Fruit fly (Drosophila melanogaster): ENCODE data around the gene DIP-iota.
A peak's percentile ranks its signal among the peaks of the same experiment; 100 is the strongest.

Gene DIP-iota

DNA sequence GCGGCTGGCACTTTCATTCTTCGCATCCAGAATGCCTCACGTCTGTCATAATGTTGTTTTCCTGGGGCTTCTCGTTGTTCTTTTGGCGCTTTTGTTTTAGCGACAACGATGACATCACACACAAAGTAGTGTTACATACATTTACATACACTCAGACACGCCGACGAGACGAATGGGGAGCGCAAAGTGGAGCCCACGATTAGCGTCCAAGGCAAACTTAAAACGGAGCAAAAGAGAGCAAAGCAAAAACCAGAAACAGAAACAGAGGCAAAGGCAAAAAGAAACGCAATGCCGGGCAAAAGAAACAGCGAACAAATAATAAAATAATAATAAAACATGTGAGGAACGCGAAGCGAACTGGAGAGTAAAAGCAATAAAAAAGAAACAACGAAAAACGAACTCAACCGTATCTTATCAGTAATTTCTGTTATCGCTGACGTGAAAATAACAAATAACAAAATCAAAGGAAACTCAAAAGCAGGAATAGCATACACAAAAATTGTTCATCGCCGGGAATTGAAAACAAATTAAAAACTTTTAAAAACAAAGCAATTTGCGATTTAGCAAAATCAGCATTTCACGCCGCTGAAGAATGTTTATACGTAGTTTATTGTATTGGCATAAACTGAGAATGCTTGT is 23.0 kb upstream of the DIP-iota start (continued):
- no peak for TF ChIP-seq dl (GFP tag; optimal IDR thresholded peaks at IDR 0.05; ENCODE audit: insufficient read depth in 1 of 2, partially characterized antibody in 2 of 2)
- TF ChIP-seq jim (GFP tag; optimal IDR thresholded peaks at IDR 0.05) = no peak

DNA sequence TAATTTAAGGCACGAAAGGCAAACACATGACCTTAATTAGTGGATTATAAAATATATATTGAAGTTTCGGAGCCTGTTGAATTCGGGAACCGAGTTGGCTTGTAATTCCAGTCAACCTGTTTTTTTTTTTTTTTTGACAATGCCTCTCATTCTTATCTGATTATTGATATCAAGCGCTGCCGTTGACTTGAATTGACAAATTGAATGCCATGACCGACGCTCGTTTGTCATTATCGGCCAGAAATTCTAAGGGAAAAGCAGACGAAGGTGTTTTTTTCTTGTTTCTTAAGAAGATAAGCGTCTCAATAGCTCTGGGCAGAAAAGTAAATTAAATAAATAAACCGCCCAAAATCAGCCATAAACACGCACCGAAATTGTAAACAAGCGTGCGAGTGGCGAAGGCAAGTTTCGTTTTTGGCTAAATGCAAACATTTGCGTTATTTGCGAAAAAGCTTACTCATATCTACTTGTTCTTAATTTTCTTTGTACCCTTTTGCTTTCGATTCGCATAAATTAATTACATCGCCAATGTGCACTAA is 21.8 kb upstream of the DIP-iota start:
- TF ChIP-seq Jra (GFP tag; optimal IDR thresholded peaks at IDR 0.05) (peak; percentile 25), ey (GFP tag; optimal IDR thresholded peaks at IDR 0.05) (no peak), CrebA (GFP tag; optimal IDR thresholded peaks at IDR 0.05; ENCODE audit: borderline replicate concordance) (peak; percentile 32), foxo (GFP tag; optimal IDR thresholded peaks at IDR 0.05) (peak in 1 of 2 experiments; percentile 11), sage (GFP tag; optimal IDR thresholded peaks at IDR 0.05) (peak; percentile 25), psq (GFP tag; optimal IDR thresholded peaks at IDR 0.05) (peak; percentile 33), OdsH (GFP tag; optimal IDR thresholded peaks at IDR 0.05) (peak; percentile 19), Hnf4 (GFP tag; optimal IDR thresholded peaks at IDR 0.05) (no peak), h (GFP tag; optimal IDR thresholded peaks at IDR 0.05) (peak; percentile 19)

DNA sequence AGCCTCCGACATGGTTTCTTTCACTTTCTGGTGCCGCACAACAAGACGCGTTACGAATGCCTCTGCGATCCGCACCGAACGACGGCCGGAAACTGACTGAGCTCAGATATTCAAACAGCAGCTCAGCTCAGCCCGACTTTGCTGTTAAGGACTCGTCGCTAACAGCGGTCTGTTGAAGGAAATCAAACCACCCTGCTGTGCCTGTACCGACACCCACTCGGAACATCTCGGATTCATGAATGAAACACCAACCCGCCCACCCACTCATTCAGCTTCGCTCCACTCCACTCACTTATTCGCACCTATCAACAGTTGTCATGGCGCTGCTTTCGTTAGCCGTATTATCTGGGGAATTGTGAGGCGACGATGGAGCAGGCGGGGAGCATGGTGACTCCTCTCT is 10.8 kb upstream of the DIP-iota start, which contains the start of gene Oatp26F:
TSS of gene Oatp26F (minus strand) at position 101 of the 400 bp plus-strand sequence.
- TF ChIP-seq Vsx2 (GFP tag; optimal IDR thresholded peaks at IDR 0.05; ENCODE audit: partially characterized antibody) (no peak), dmrt93B (GFP tag; optimal IDR thresholded peaks at IDR 0.05) (no peak), HLH106 (tag; optimal IDR thresholded peaks at IDR 0.05) (no peak), Dfd (GFP tag; optimal IDR thresholded peaks at IDR 0.05) (no peak), Myc (optimal IDR thresholded peaks at IDR 0.05) (no peak), usp (GFP tag; optimal IDR thresholded peaks at IDR 0.05) (no peak), br (GFP tag; optimal IDR thresholded peaks at IDR 0.05) (no peak), pan (optimal IDR thresholded peaks at IDR 0.05) (no peak), Hnf4 (GFP tag; optimal IDR thresholded peaks at IDR 0.05) (no peak), psq (GFP tag; optimal IDR thresholded peaks at IDR 0.05) (no peak), sage (GFP tag; optimal IDR thresholded peaks at IDR 0.05) (no peak), dl (GFP tag; optimal IDR thresholded peaks at IDR 0.05; ENCODE audit: insufficient read depth in 1 of 2, partially characterized antibody in 2 of 2) (no peak), Mio (GFP tag; optimal IDR thresholded peaks at IDR 0.05) (no peak), CG32264 (GFP tag; optimal IDR thresholded peaks at IDR 0.05) (no peak), tai (GFP tag; optimal IDR thresholded peaks at IDR 0.05) (no peak), Dif (GFP tag; optimal IDR thresholded peaks at IDR 0.05; ENCODE audit: partially characterized antibody) (no peak)

DNA sequence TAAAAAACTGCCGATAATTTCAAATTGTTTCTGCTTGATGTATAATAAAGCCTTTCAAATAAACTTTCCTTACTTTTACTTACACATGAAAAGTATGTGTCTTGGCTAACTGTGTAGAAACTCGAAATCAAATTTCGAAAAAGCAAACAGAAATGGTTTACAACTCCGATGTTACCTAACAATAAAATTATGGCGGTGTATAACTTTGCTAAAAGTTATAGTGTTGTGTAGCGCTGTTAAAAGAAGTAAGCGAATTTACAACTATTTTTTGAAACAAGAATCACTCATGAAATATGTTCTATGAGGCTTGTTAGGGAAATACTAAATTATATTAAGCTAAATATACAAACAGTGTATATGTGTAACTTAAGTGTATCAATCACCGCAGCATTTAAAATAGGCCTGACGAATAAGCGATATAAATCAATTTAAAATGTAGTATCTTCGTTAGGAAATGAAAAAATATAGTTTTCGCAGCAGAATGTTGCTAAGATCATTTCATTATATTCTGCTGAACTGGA is 1.2 kb upstream of the DIP-iota start, which contains the start of gene CG34345:
TSS of gene CG34345 (plus strand) at position 471 of the 521 bp plus-strand sequence.
- TF ChIP-seq foxo (GFP tag; optimal IDR thresholded peaks at IDR 0.05) = no peak
- no peak for TF ChIP-seq Dif (GFP tag; optimal IDR thresholded peaks at IDR 0.05; ENCODE audit: partially characterized antibody)
- no peak for TF ChIP-seq tai (GFP tag; optimal IDR thresholded peaks at IDR 0.05)
- peak; percentile 55 for TF ChIP-seq Myc (optimal IDR thresholded peaks at IDR 0.05)
- no peak for TF ChIP-seq HLH106 (tag; optimal IDR thresholded peaks at IDR 0.05)
- TF ChIP-seq pan (optimal IDR thresholded peaks at IDR 0.05) = no peak

DNA sequence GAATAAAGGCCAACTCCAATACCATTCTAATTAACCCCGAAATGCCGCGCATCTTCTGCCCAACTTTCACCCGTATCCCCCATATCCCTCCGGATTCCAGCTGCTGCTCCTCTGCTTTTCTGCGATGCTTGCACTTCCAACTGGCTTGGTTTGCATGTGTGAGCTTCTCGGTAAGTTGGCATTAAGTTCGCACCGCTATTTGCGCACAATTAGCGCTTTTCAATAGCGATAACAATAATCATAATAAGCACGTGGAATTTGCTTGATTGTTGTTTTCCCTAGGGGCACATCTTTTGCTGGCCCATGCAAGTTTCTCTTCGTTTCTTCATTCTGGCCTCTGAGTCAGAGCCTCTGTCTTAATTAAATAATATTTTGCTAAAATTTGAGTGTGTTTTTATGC is 531 bp upstream of the DIP-iota start:
- TF ChIP-seq Hr83 (GFP tag; optimal IDR thresholded peaks at IDR 0.05; ENCODE audit: poor library complexity, severe bottlenecking) = no peak
- TF ChIP-seq ey (GFP tag; optimal IDR thresholded peaks at IDR 0.05) = no peak
- TF ChIP-seq GATAd (GFP tag; optimal IDR thresholded peaks at IDR 0.05) = no peak
- no peak for TF ChIP-seq dmrt93B (GFP tag; optimal IDR thresholded peaks at IDR 0.05)
- TF ChIP-seq lola (GFP tag; optimal IDR thresholded peaks at IDR 0.05) = no peak

DNA sequence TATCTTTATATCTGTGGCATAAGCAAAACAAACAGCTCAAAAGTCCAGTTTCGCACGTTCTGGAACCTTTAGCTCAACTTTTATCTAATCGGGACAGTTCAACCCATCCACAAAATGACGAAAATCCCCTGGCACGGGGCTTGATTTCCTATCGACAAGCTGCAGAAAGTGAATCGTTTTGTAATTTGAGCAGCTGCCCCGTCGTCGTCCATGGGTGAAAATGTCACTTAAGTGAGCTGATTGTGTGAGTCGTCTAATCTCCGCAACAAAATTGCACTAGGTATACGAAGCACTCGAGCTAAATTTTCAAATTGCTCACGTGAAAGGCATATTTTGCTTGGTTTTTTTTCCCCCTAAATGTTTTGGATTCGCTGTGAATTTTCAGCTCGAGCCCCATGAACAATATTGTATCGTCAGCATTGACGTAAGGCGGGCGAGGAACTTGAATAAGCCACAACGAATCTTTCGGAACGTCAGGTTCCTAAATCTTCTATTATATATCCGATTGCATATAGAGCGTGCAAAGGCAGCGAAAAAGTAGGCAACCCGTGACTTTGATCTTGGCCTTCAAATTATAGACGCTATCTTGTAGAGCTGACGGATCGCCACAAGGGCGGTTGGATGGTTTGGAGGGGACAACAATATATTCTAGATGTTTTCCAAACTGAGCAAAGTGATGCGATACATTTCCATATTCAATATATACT is 7.1 kb downstream of the DIP-iota start:
- TF ChIP-seq lola (GFP tag; optimal IDR thresholded peaks at IDR 0.05) (no peak), Rel (GFP tag; optimal IDR thresholded peaks at IDR 0.05) (no peak), Rel (tag; optimal IDR thresholded peaks at IDR 0.05) (peak; percentile 82), h (GFP tag; optimal IDR thresholded peaks at IDR 0.05) (peak; percentile 2)

Measured in whole organism, wandering third instar larva.